Worm (Caenorhabditis elegans) whole organism, mixed stage, embryonic: Measurements from ENCODE around the gene pgap-2.
A peak's percentile ranks its signal among the peaks of the same experiment; 100 is the strongest.

Experiments
- M03D4.4 ChIP-seq: sonication (generic microtip); optimal IDR thresholded peaks from 2 replicates; lab custom pipeline; 2017; ENCODE audit warnings: mild to moderate bottlenecking, missing genetic modification characterization, missing compliant biosample characterization
- bed-3 ChIP-seq: fragments of 200-800 bp; sonication (Bioruptor generic); optimal IDR thresholded peaks from 3 replicates; lab custom pipeline; 2018; ENCODE audit warnings: mild to moderate bottlenecking, missing genetic modification characterization, moderate library complexity, missing compliant biosample characterization
- blmp-1 ChIP-seq: fragments of 150-350 bp; optimal IDR thresholded peaks from 2 replicates; lab custom pipeline; 2014; ENCODE audit warnings: missing biosample characterization, missing genetic modification characterization
- ceh-39 ChIP-seq: fragments of 150-350 bp; optimal IDR thresholded peaks from 2 replicates; lab custom pipeline; 2014; ENCODE audit warnings: missing biosample characterization, missing genetic modification characterization
- ceh-43 ChIP-seq: fragments of 200-800 bp; sonication (Bioruptor generic); optimal IDR thresholded peaks from 2 replicates; lab custom pipeline; 2018; ENCODE audit warnings: mild to moderate bottlenecking, missing genetic modification characterization, moderate library complexity, missing compliant biosample characterization
- ceh-83 ChIP-seq: fragments of 200-800 bp; sonication (Bioruptor generic); optimal IDR thresholded peaks from 2 replicates; lab custom pipeline; 2018; ENCODE audit warnings: mild to moderate bottlenecking, missing genetic modification characterization, missing compliant biosample characterization
- ces-1 ChIP-seq: fragments of 150-350 bp; optimal IDR thresholded peaks from 2 replicates; lab custom pipeline; 2014; ENCODE audit warnings: missing biosample characterization, missing genetic modification reagents, missing genetic modification characterization
- cnd-1 ChIP-seq: fragments of 200-800 bp; sonication (Bioruptor generic); optimal IDR thresholded peaks from 2 replicates; lab custom pipeline; 2018; ENCODE audit warnings: mild to moderate bottlenecking, missing genetic modification characterization, missing compliant biosample characterization
- drap-1 ChIP-seq: fragments of 200-800 bp; sonication (Bioruptor generic); optimal IDR thresholded peaks from 3 replicates; lab custom pipeline; 2018; ENCODE audit warnings: mild to moderate bottlenecking, missing genetic modification characterization, missing compliant biosample characterization
- elt-1 ChIP-seq: sonication (generic microtip); optimal IDR thresholded peaks from 2 replicates; lab custom pipeline; 2017; ENCODE audit warnings: missing genetic modification characterization, mild to moderate bottlenecking, missing compliant biosample characterization, antibody characterized with exemption, moderate library complexity, borderline replicate concordance; ENCODE audit not compliant: insufficient read depth
- elt-3 ChIP-seq: fragments of 150-350 bp; optimal IDR thresholded peaks from 2 replicates; lab custom pipeline; 2014; ENCODE audit warnings: missing biosample characterization, missing genetic modification characterization
- flh-1 ChIP-seq: fragments of 200-800 bp; sonication (Bioruptor generic); optimal IDR thresholded peaks from 2 replicates; lab custom pipeline; 2018; ENCODE audit warnings: mild to moderate bottlenecking, missing genetic modification characterization, moderate library complexity, missing compliant biosample characterization
- ham-2 ChIP-seq: fragments of 200-800 bp; sonication (Bioruptor generic); optimal IDR thresholded peaks from 2 replicates; lab custom pipeline; 2018; ENCODE audit warnings: mild to moderate bottlenecking, missing genetic modification characterization, missing compliant biosample characterization
- hlh-1 ChIP-seq: fragments of 150-350 bp; optimal IDR thresholded peaks from 2 replicates; lab custom pipeline; 2014; ENCODE audit warnings: missing biosample characterization, missing genetic modification reagents, missing genetic modification characterization
- lin-32 ChIP-seq: fragments of 200-800 bp; sonication (Bioruptor generic); optimal IDR thresholded peaks from 2 replicates; lab custom pipeline; 2018; ENCODE audit warnings: mild to moderate bottlenecking, missing genetic modification characterization, missing compliant biosample characterization
- lsy-2 ChIP-seq: fragments of 150-350 bp; optimal IDR thresholded peaks from 2 replicates; lab custom pipeline; 2014; ENCODE audit warnings: missing biosample characterization, missing genetic modification characterization
- mab-5 ChIP-seq: fragments of 150-350 bp; optimal IDR thresholded peaks from 2 replicates; lab custom pipeline; 2014; ENCODE audit warnings: missing biosample characterization, missing genetic modification characterization
- mep-1 ChIP-seq: fragments of 150-350 bp; optimal IDR thresholded peaks from 2 replicates; lab custom pipeline; 2017; ENCODE audit warnings: missing biosample characterization, missing genetic modification reagents, missing genetic modification characterization, inconsistent platforms
- mls-2 ChIP-seq: sonication (generic microtip); optimal IDR thresholded peaks from 2 replicates; lab custom pipeline; 2016; ENCODE audit warnings: mild to moderate bottlenecking, missing genetic modification characterization, moderate library complexity, missing compliant biosample characterization
- nhr-2 ChIP-seq: fragments of 150-350 bp; optimal IDR thresholded peaks from 2 replicates; lab custom pipeline; 2014; ENCODE audit warnings: missing biosample characterization, missing genetic modification characterization
- nhr-237 ChIP-seq: fragments of 150-350 bp; optimal IDR thresholded peaks from 2 replicates; lab custom pipeline; 2014; ENCODE audit warnings: missing biosample characterization, missing genetic modification characterization
- nhr-76 ChIP-seq: sonication (generic microtip); optimal IDR thresholded peaks from 2 replicates; lab custom pipeline; 2017; ENCODE audit warnings: missing biosample characterization, missing genetic modification characterization
- pha-4 ChIP-seq: fragments of 150-350 bp; optimal IDR thresholded peaks from 2 replicates; lab custom pipeline; 2018; ENCODE audit warnings: missing biosample characterization, missing genetic modification reagents, missing genetic modification characterization
- sem-2 ChIP-seq: fragments of 200-800 bp; sonication (Bioruptor generic); optimal IDR thresholded peaks from 2 replicates; lab custom pipeline; 2018; ENCODE audit warnings: mild to moderate bottlenecking, missing genetic modification characterization, missing compliant biosample characterization
- snpc-4 ChIP-seq: fragments of 150-350 bp; optimal IDR thresholded peaks from 2 replicates; lab custom pipeline; 2014; ENCODE audit warnings: missing biosample characterization, missing genetic modification characterization
- sptf-1 ChIP-seq: sonication (generic microtip); optimal IDR thresholded peaks from 2 replicates; lab custom pipeline; 2017; ENCODE audit warnings: mild to moderate bottlenecking, missing genetic modification characterization, moderate library complexity, missing compliant biosample characterization
- tbx-8 ChIP-seq: fragments of 200-800 bp; sonication (Bioruptor generic); optimal IDR thresholded peaks from 2 replicates; lab custom pipeline; 2018; ENCODE audit warnings: mild to moderate bottlenecking, missing genetic modification characterization, moderate library complexity, missing compliant biosample characterization
- unc-120 ChIP-seq: sonication (generic microtip); optimal IDR thresholded peaks from 2 replicates; lab custom pipeline; 2017; ENCODE audit warnings: missing genetic modification characterization, missing compliant biosample characterization; ENCODE audit not compliant: poor library complexity, severe bottlenecking
- unc-39 ChIP-seq: fragments of 150-350 bp; optimal IDR thresholded peaks from 2 replicates; lab custom pipeline; 2014; ENCODE audit warnings: missing biosample characterization, missing genetic modification characterization
- unc-62 ChIP-seq: fragments of 150-350 bp; optimal IDR thresholded peaks from 2 replicates; lab custom pipeline; 2014; ENCODE audit warnings: missing biosample characterization, missing genetic modification reagents, missing genetic modification characterization
- zip-8 ChIP-seq: fragments of 150-350 bp; optimal IDR thresholded peaks from 2 replicates; lab custom pipeline; 2014; ENCODE audit warnings: missing biosample characterization, missing genetic modification characterization
- ztf-11 ChIP-seq: fragments of 150-350 bp; optimal IDR thresholded peaks from 2 replicates; lab custom pipeline; 2014; ENCODE audit warnings: missing biosample characterization, missing genetic modification characterization

pgap-2 gene

DNA sequence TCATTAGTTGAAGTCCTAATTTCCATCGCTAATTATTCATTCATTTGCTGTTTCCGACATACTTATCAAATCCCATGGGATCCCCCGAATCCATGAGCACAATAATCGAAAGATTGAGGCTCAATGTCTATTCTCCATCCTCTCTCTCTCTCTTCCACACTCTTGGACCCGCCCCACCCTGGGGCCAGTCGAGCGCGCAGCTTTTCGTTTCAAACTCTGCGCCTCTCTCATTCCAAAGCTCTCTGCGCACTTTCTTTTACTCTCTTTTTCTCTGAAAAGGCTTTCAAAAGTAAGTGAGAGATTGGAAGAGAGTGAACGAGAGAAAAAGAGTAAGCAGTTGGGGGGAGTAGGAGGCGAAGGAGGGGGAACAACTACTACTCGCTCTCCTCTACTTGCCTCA is 16.4 kb downstream of the pgap-2 start, which contains the start of gene acy-1:
acy-1 (plus strand) TSS at position 346 of the 400 bp plus-strand sequence.
- TF ChIP-seq ham-2 (GFP tag; lab: Kevin White, UChicago) (peak; percentile 43), mep-1 (peak; percentile 69), pha-4 (tag; lab: Kevin White, UChicago) (no peak), blmp-1 (tag; lab: Kevin White, UChicago) (peak; percentile 12), unc-120 (tag; lab: Kevin White, UChicago) (peak; percentile 69), ceh-83 (GFP tag; lab: Kevin White, UChicago) (no peak), cnd-1 (tag; lab: Kevin White, UChicago) (peak; percentile 30), elt-3 (no peak), sem-2 (no peak), hlh-1 (tag; lab: Kevin White, UChicago) (peak; percentile 81), nhr-76 (tag; lab: Kevin White, UChicago) (no peak), nhr-237 (tag; lab: Kevin White, UChicago) (peak; percentile 67), lsy-2 (tag; lab: Kevin White, UChicago) (peak; percentile 22), zip-8 (tag; lab: Kevin White, UChicago) (no peak), mab-5 (tag; lab: Kevin White, UChicago) (no peak), flh-1 (no peak), snpc-4 (tag; lab: Kevin White, UChicago) (no peak), mls-2 (peak; percentile 62), nhr-2 (tag; lab: Kevin White, UChicago) (no peak), unc-39 (tag; lab: Kevin White, UChicago) (no peak), ceh-39 (tag; lab: Kevin White, UChicago) (no peak), unc-62 (GFP tag; lab: Kevin White, UChicago) (peak; percentile 33), tbx-8 (no peak), sptf-1 (peak; percentile 55), M03D4.4 (tag; lab: Kevin White, UChicago) (no peak), ces-1 (GFP tag; lab: Kevin White, UChicago) (peak; percentile 92), lin-32 (GFP tag; lab: Kevin White, UChicago) (no peak)
- TF ChIP-seq, all 35 proteins: peak for 12

ce11 chrIII:4723922-4724321 is 18.6 kb downstream of the pgap-2 start:
- TF ChIP-seq snpc-4 (tag; lab: Kevin White, UChicago), result no peak
- TF ChIP-seq M03D4.4 (tag; lab: Kevin White, UChicago), result no peak
- TF ChIP-seq elt-3, result no peak
- TF ChIP-seq nhr-237 (tag; lab: Kevin White, UChicago), result no peak
- no peak for TF ChIP-seq zip-8 (tag; lab: Kevin White, UChicago)
- no peak for TF ChIP-seq lin-32 (GFP tag; lab: Kevin White, UChicago)
- no peak for TF ChIP-seq drap-1
- TF ChIP-seq ceh-43 (GFP tag; lab: Kevin White, UChicago), result no peak
- no peak for TF ChIP-seq mep-1
- no peak for TF ChIP-seq ceh-39 (tag; lab: Kevin White, UChicago)
- TF ChIP-seq unc-39 (tag; lab: Kevin White, UChicago), result no peak
- no peak for TF ChIP-seq cnd-1 (tag; lab: Kevin White, UChicago)
- no peak for TF ChIP-seq ham-2 (GFP tag; lab: Kevin White, UChicago)
- no peak for TF ChIP-seq ces-1 (GFP tag; lab: Kevin White, UChicago)
- no peak for TF ChIP-seq elt-1 (tag; lab: Kevin White, UChicago)

DNA sequence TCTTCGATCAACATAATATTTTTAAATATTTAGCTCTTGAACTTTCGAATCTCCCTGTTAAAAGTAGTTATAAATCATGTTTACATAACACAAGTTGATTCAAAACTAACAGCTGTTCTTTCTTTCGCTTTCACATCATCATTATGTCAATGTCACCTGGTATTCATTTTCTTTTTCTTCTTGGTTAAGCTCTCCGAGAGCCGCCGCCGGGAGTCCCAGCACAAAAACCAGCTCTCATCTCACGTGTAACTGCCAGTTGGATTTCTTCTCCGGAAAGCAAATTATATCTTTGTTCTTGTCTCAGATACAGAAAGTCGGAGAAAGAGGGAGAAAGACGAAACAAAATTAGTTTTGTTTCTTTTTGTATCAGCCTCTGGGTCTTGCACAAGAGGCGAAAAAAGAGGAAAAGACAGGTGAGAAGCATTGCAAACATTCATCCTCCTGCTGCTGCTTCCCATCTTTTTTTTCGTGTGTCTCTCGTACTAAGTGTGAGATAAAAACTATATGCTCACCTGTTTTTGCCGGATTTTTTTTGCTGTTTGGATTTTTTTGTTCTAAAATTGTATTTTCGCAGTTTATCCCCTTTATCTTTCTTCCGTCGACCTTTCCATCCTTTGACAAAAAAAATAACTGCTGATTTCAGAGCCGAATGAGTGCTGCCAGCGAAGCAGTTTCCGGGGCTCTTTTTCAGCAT is 26.1 kb downstream of the pgap-2 start, which contains the start of gene F17C8.3:
F17C8.3 (plus strand) TSS at position 644 of the 694 bp plus-strand sequence.
- TF ChIP-seq ztf-11 (tag; lab: Kevin White, UChicago) (no peak), sptf-1 (no peak), ceh-83 (GFP tag; lab: Kevin White, UChicago) (no peak), zip-8 (tag; lab: Kevin White, UChicago) (no peak), unc-120 (tag; lab: Kevin White, UChicago) (peak; percentile 26), bed-3 (GFP tag; lab: Kevin White, UChicago) (no peak), ceh-39 (tag; lab: Kevin White, UChicago) (no peak), lsy-2 (tag; lab: Kevin White, UChicago) (no peak), hlh-1 (tag; lab: Kevin White, UChicago) (peak; percentile 69), mep-1 (no peak)
- TF ChIP-seq, all 35 proteins: peak for 2
